Worm (Caenorhabditis elegans) whole organism, L4 larva: ENCODE data around the gene R02E4.2.

ENCODE experiments used
- F49E8.2 ChIP-seq: sonication (generic microtip); optimal IDR thresholded peaks from 2 replicates; lab custom pipeline; 2016; ENCODE audit warnings: missing compliant biosample characterization, mild to moderate bottlenecking, missing genetic modification characterization, borderline replicate concordance
- R02D3.7 ChIP-seq: fragments of 150-350 bp; sonication (generic microtip); optimal IDR thresholded peaks from 3 replicates; lab custom pipeline; 2014; ENCODE audit warnings: missing biosample characterization, missing genetic modification characterization
- T26A8.4 ChIP-seq: fragments of 200-800 bp; sonication (Bioruptor generic); IDR thresholded peaks from 2 replicates; pipeline ENCODE4 v1.3.6; 2022; ENCODE audit warnings: missing genetic modification characterization, missing compliant biosample characterization
- Y48G9A.11 ChIP-seq: fragments of 200-800 bp; sonication (Bioruptor generic); IDR thresholded peaks from 2 replicates; pipeline ENCODE4 v1.3.6; 2022; ENCODE audit warnings: missing genetic modification reagents, missing genetic modification characterization, missing compliant biosample characterization
- ZK337.2 ChIP-seq: fragments of 200-800 bp; sonication (Bioruptor generic); IDR thresholded peaks from 2 replicates; pipeline ENCODE4 v1.3.6; 2022; ENCODE audit warnings: missing genetic modification reagents, missing genetic modification characterization, missing compliant biosample characterization
- ZK546.5 ChIP-seq, 2 experiments: sonication (generic microtip); optimal IDR thresholded peaks; 2 replicates each; lab custom pipeline; 2017; ENCODE audit warnings: missing biosample characterization in 2 of 2, missing genetic modification characterization in 2 of 2
- aha-1 ChIP-seq: fragments of 150-350 bp; peaks from one replicate; lab custom pipeline; 2014; ENCODE audit warnings: missing biosample characterization, missing genetic modification characterization
- aly-2 ChIP-seq: sonication (generic microtip); optimal IDR thresholded peaks from 2 replicates; lab custom pipeline; 2018; ENCODE audit warnings: missing biosample characterization, missing genetic modification characterization
- ceh-28 ChIP-seq: fragments of 150-350 bp; optimal IDR thresholded peaks from 2 replicates; lab custom pipeline; 2014; ENCODE audit warnings: missing biosample characterization, missing genetic modification reagents, missing genetic modification characterization
- ctbp-1 ChIP-seq: fragments of 200-800 bp; sonication (Bioruptor generic); IDR thresholded peaks from 2 replicates; pipeline ENCODE4 v1.3.6; 2022; ENCODE audit warnings: missing genetic modification reagents, missing genetic modification characterization, missing compliant biosample characterization
- daf-12 ChIP-seq: fragments of 150-350 bp; optimal IDR thresholded peaks from 2 replicates; lab custom pipeline; 2014; ENCODE audit warnings: missing biosample characterization, missing genetic modification reagents, missing genetic modification characterization
- daf-16 ChIP-seq, 3 experiments: sonication (generic microtip); optimal IDR thresholded peaks; 2 replicates each; lab custom pipeline; 2016 to 2017; ENCODE audit warnings: missing genetic modification characterization in 3 of 3, missing genetic modification reagents in 3 of 3, mild to moderate bottlenecking in 2 of 3, missing compliant biosample characterization in 2 of 3, missing biosample characterization in 1 of 3, moderate library complexity in 1 of 3
- daf-19 ChIP-seq: fragments of 200-800 bp; sonication (Bioruptor generic); conservative IDR thresholded peaks from 2 replicates; pipeline ENCODE4 v1.3.6; 2022; ENCODE audit warnings: missing genetic modification characterization, missing compliant biosample characterization
- daf-8 ChIP-seq: fragments of 200-800 bp; sonication (Bioruptor generic); IDR thresholded peaks from 2 replicates; pipeline ENCODE4 v1.3.6; 2022; ENCODE audit warnings: missing genetic modification characterization, missing compliant biosample characterization
- dmd-6 ChIP-seq: fragments of 200-800 bp; sonication (Bioruptor generic); IDR thresholded peaks from 2 replicates; pipeline ENCODE4 v1.3.6; 2022; ENCODE audit warnings: missing genetic modification reagents, missing genetic modification characterization, missing compliant biosample characterization
- dmd-8 ChIP-seq: fragments of 200-800 bp; sonication (Bioruptor generic); IDR thresholded peaks from 2 replicates; pipeline ENCODE4 v1.3.6; 2022; ENCODE audit warnings: missing genetic modification characterization, missing compliant biosample characterization
- dmd-9 ChIP-seq: fragments of 200-800 bp; sonication (Bioruptor generic); IDR thresholded peaks from 2 replicates; pipeline ENCODE4 v1.3.6; 2022; ENCODE audit warnings: missing genetic modification reagents, missing genetic modification characterization, missing compliant biosample characterization
- duxl-1 ChIP-seq: sonication (generic microtip); optimal IDR thresholded peaks from 2 replicates; lab custom pipeline; 2016; ENCODE audit warnings: mild to moderate bottlenecking, missing genetic modification characterization, moderate library complexity, missing compliant biosample characterization; ENCODE audit not compliant: poor library complexity
- dve-1 ChIP-seq: sonication (generic microtip); optimal IDR thresholded peaks from 2 replicates; lab custom pipeline; 2017; ENCODE audit warnings: antibody characterized with exemption, mild to moderate bottlenecking, missing genetic modification characterization, missing compliant biosample characterization; ENCODE audit not compliant: insufficient read depth
- egl-27 ChIP-seq: sonication (generic microtip); optimal IDR thresholded peaks from 3 replicates; lab custom pipeline; 2017; ENCODE audit warnings: missing biosample characterization, missing genetic modification reagents, missing genetic modification characterization
- egl-43 ChIP-seq: fragments of 200-800 bp; sonication (Bioruptor generic); IDR thresholded peaks from 2 replicates; pipeline ENCODE4 v1.3.6; 2022; ENCODE audit warnings: missing genetic modification reagents, missing genetic modification characterization, missing compliant biosample characterization
- fkh-10 ChIP-seq: fragments of 150-350 bp; optimal IDR thresholded peaks from 2 replicates; lab custom pipeline; 2014; ENCODE audit warnings: missing biosample characterization, missing genetic modification reagents, missing genetic modification characterization
- gei-8 ChIP-seq: fragments of 200-800 bp; sonication (Bioruptor generic); optimal IDR thresholded peaks from 2 replicates; lab custom pipeline; 2018; ENCODE audit warnings: mild to moderate bottlenecking, missing genetic modification characterization, missing compliant biosample characterization
- jun-1 ChIP-seq: fragments of 150-350 bp; optimal IDR thresholded peaks from 2 replicates; lab custom pipeline; 2014; ENCODE audit warnings: missing biosample characterization, missing genetic modification reagents, missing genetic modification characterization
- lim-7 ChIP-seq: fragments of 200-800 bp; sonication (Bioruptor generic); IDR thresholded peaks from 2 replicates; pipeline ENCODE4 v1.3.6; 2022; ENCODE audit warnings: missing genetic modification characterization, missing compliant biosample characterization
- lin-38 ChIP-seq: fragments of 200-800 bp; sonication (Bioruptor generic); IDR thresholded peaks from 2 replicates; pipeline ENCODE4 v1.3.6; 2022; ENCODE audit warnings: missing genetic modification reagents, missing genetic modification characterization, missing compliant biosample characterization
- lsy-2 ChIP-seq, 2 experiments: fragments of 150-350 bp in 1 of 2; sonication (generic microtip) in 1 of 2; optimal IDR thresholded peaks; 2 replicates each; lab custom pipeline; 2014 to 2017; ENCODE audit warnings: missing biosample characterization in 2 of 2, missing genetic modification characterization in 2 of 2
- madf-9 ChIP-seq: fragments of 200-800 bp; sonication (Bioruptor generic); conservative IDR thresholded peaks from 2 replicates; pipeline ENCODE4 v1.3.6; 2022; ENCODE audit warnings: missing genetic modification reagents, missing genetic modification characterization, missing compliant biosample characterization
- nhr-11 ChIP-seq: fragments of 150-350 bp; optimal IDR thresholded peaks from 2 replicates; lab custom pipeline; 2014; ENCODE audit warnings: missing biosample characterization, missing genetic modification characterization
- nhr-111 ChIP-seq: fragments of 200-800 bp; sonication (Bioruptor generic); optimal IDR thresholded peaks from 2 replicates; lab custom pipeline; 2018; ENCODE audit warnings: mild to moderate bottlenecking, missing genetic modification characterization, missing compliant biosample characterization
- nhr-237 ChIP-seq: sonication (generic microtip); optimal IDR thresholded peaks from 2 replicates; lab custom pipeline; 2017; ENCODE audit warnings: missing biosample characterization, missing genetic modification characterization
- nhr-28 ChIP-seq: fragments of 150-350 bp; optimal IDR thresholded peaks from 2 replicates; lab custom pipeline; 2014; ENCODE audit warnings: missing biosample characterization, missing genetic modification characterization
- nhr-41 ChIP-seq: fragments of 200-800 bp; sonication (Bioruptor generic); IDR thresholded peaks from 2 replicates; pipeline ENCODE4 v1.3.6; 2022; ENCODE audit warnings: missing genetic modification reagents, missing genetic modification characterization, missing compliant biosample characterization
- nhr-48 ChIP-seq: sonication (generic microtip); optimal IDR thresholded peaks from 2 replicates; lab custom pipeline; 2016; ENCODE audit warnings: mild to moderate bottlenecking, missing genetic modification characterization, missing compliant biosample characterization
- php-3 ChIP-seq: fragments of 200-800 bp; sonication (Bioruptor generic); IDR thresholded peaks from 2 replicates; pipeline ENCODE4 v1.3.6; 2022; ENCODE audit warnings: missing genetic modification reagents, missing genetic modification characterization, missing compliant biosample characterization
- pqm-1 ChIP-seq: sonication (generic microtip); optimal IDR thresholded peaks from 2 replicates; lab custom pipeline; 2017; ENCODE audit warnings: missing biosample characterization, missing genetic modification characterization
- saeg-2 ChIP-seq: fragments of 200-800 bp; sonication (Bioruptor generic); IDR thresholded peaks from 2 replicates; pipeline ENCODE4 v1.3.6; 2022; ENCODE audit warnings: missing genetic modification reagents, missing genetic modification characterization, missing compliant biosample characterization
- sdz-12 ChIP-seq: fragments of 200-800 bp; sonication (Bioruptor generic); optimal IDR thresholded peaks from 2 replicates; lab custom pipeline; 2018; ENCODE audit warnings: mild to moderate bottlenecking, missing genetic modification characterization, missing compliant biosample characterization
- skn-1 ChIP-seq: fragments of 150-350 bp; optimal IDR thresholded peaks from 2 replicates; lab custom pipeline; 2014; ENCODE audit warnings: missing biosample characterization, missing genetic modification characterization
- snpc-1.2 ChIP-seq: fragments of 200-800 bp; sonication (Bioruptor generic); IDR thresholded peaks from 2 replicates; pipeline ENCODE4 v1.3.6; 2022; ENCODE audit warnings: missing genetic modification reagents, missing genetic modification characterization, missing compliant biosample characterization
- snpc-4 ChIP-seq: fragments of 150-350 bp; optimal IDR thresholded peaks from 2 replicates; lab custom pipeline; 2014; ENCODE audit warnings: missing biosample characterization, missing genetic modification characterization
- spr-1 ChIP-seq: sonication (generic microtip); optimal IDR thresholded peaks from 2 replicates; lab custom pipeline; 2016; ENCODE audit warnings: mild to moderate bottlenecking, missing genetic modification characterization, missing compliant biosample characterization
- tag-97 ChIP-seq: fragments of 200-800 bp; sonication (Bioruptor generic); IDR thresholded peaks from 2 replicates; pipeline ENCODE4 v1.3.6; 2022; ENCODE audit warnings: missing genetic modification characterization, missing compliant biosample characterization
- tra-1 ChIP-seq: fragments of 200-800 bp; sonication (Bioruptor generic); IDR thresholded peaks from 2 replicates; pipeline ENCODE4 v1.3.6; 2022; ENCODE audit warnings: missing genetic modification reagents, missing genetic modification characterization, missing compliant biosample characterization
- unc-130 ChIP-seq: sonication (generic microtip); optimal IDR thresholded peaks from 2 replicates; lab custom pipeline; 2016; ENCODE audit warnings: missing genetic modification reagents, missing genetic modification characterization, missing compliant biosample characterization
- unc-39 ChIP-seq: sonication (generic microtip); optimal IDR thresholded peaks from 2 replicates; lab custom pipeline; 2017; ENCODE audit warnings: missing biosample characterization, missing genetic modification characterization
- unc-62 ChIP-seq, 3 experiments: fragments of 150-350 bp in 1 of 3; sonication (generic microtip); optimal IDR thresholded peaks in 2 of 3; peaks in 1 of 3; 1 replicate in 1 of 3; 2 replicates in 2 of 3; lab custom pipeline; 2014 to 2017; ENCODE audit warnings: missing biosample characterization in 3 of 3, missing genetic modification characterization in 3 of 3, missing genetic modification reagents in 3 of 3, missing genotype in 1 of 3
- vab-7 ChIP-seq: fragments of 200-800 bp; sonication (Bioruptor generic); IDR thresholded peaks from 2 replicates; pipeline ENCODE4 v1.3.6; 2022; ENCODE audit warnings: missing genetic modification reagents, missing genetic modification characterization, missing compliant biosample characterization
- ztf-7 ChIP-seq: fragments of 150-350 bp; optimal IDR thresholded peaks from 2 replicates; lab custom pipeline; 2014; ENCODE audit warnings: missing biosample characterization, missing genetic modification characterization

The R02E4.2 gene

ce11 chrX:4145051-4145826 lies 38.0 kb downstream of the R02E4.2 start:
- TF ChIP-seq vab-7 (GFP tag; lab: Robert Waterston, UW) (no peak), dmd-9 (GFP tag; lab: Robert Waterston, UW) (peak; percentile 82; the same call in 1 of the 2 replicates), nhr-41 (GFP tag; lab: Robert Waterston, UW) (0 out of 2 replicates have a peak, but pooled peaks have one; percentile 17), daf-8 (GFP tag; lab: Robert Waterston, UW) (0 out of 2 replicates have a peak, but pooled peaks have one; percentile 34), nhr-111 (GFP tag; lab: Kevin White, UChicago) (no peak), saeg-2 (GFP tag; lab: Robert Waterston, UW) (no peak), egl-43 (GFP tag; lab: Robert Waterston, UW) (peak; percentile 75), nhr-237 (no peak), ztf-7 (tag; lab: Kevin White, UChicago) (no peak), spr-1 (tag; lab: Kevin White, UChicago) (peak; percentile 9), gei-8 (GFP tag; lab: Kevin White, UChicago) (no peak), unc-39 (tag; lab: Kevin White, UChicago) (no peak), dve-1 (peak; percentile 47), daf-12 (tag; lab: Kevin White, UChicago) (no peak), unc-130 (no peak), lsy-2 (tag; optimal IDR thresholded peaks at IDR 0.05; lab: Kevin White, UChicago) (peak; percentile 11 to 48), ceh-28 (tag; lab: Kevin White, UChicago) (peak; percentile 15), nhr-28 (peak; percentile 97), nhr-11 (tag; lab: Kevin White, UChicago) (peak; percentile 64), madf-9 (GFP tag; lab: Robert Waterston, UW) (0 out of 2 replicates have a peak, but pooled peaks have one; percentile 7), daf-19 (no peak), Y48G9A.11 (GFP tag; lab: Robert Waterston, UW) (no peak), tag-97 (GFP tag; lab: Robert Waterston, UW) (no peak), fkh-10 (peak; percentile 60), ZK546.5 (tag; optimal IDR thresholded peaks at IDR 0.05; lab: Kevin White, UChicago) (no peak), ctbp-1 (peak; percentile 57; the same call in 1 of the 2 replicates), dmd-6 (GFP tag; lab: Robert Waterston, UW) (peak; percentile 97), R02D3.7 (tag; lab: Kevin White, UChicago) (no peak), egl-27 (no peak), dmd-8 (no peak), ZK337.2 (GFP tag; lab: Robert Waterston, UW) (peak; percentile 42), unc-62 (GFP tag; optimal IDR thresholded peaks at IDR 0.05 in 1 of 2; lab: Kevin White, UChicago) (peak in 1 of 2 experiments; percentile 98), unc-62 (tag; optimal IDR thresholded peaks at IDR 0.05; lab: Kevin White, UChicago) (no peak), pqm-1 (tag; lab: Kevin White, UChicago) (no peak), lin-38 (GFP tag; lab: Robert Waterston, UW) (peak; percentile 35), skn-1 (tag; lab: Kevin White, UChicago) (no peak), lim-7 (GFP tag; lab: Robert Waterston, UW) (no peak), T26A8.4 (GFP tag; lab: Robert Waterston, UW) (peak; percentile 35), duxl-1 (tag; lab: Kevin White, UChicago) (peak; percentile 45), jun-1 (tag; lab: Kevin White, UChicago) (no peak), F49E8.2 (tag; lab: Kevin White, UChicago) (no peak), snpc-1.2 (no peak), snpc-4 (tag; lab: Kevin White, UChicago) (no peak), daf-16 (GFP tag; optimal IDR thresholded peaks at IDR 0.05; lab: Kevin White, UChicago) (peak in 1 of 2 experiments; percentile 34), daf-16 (tag; optimal IDR thresholded peaks at IDR 0.05; lab: Kevin White, UChicago) (peak; percentile 70), nhr-48 (tag; lab: Kevin White, UChicago) (peak; percentile 65), aha-1 (peak; percentile 100), tra-1 (GFP tag; lab: Robert Waterston, UW) (peak; percentile 29; the same call in 1 of the 2 replicates), sdz-12 (no peak), aly-2 (no peak), php-3 (GFP tag; lab: Robert Waterston, UW) (peak; percentile 9; the same call in 1 of the 2 replicates)
